Fruit fly (Drosophila melanogaster) whole organism, embryonic: ENCODE data around the gene CG10337.

ENCODE experiments used
- Asciz ChIP-seq: fragments of 200-800 bp; sonication (Bioruptor generic); optimal IDR thresholded peaks from 2 replicates; lab custom pipeline; 2017; ENCODE audit warnings: missing biosample characterization, mild to moderate bottlenecking, missing genetic modification characterization, missing genetic modification reagents
- BtbVII ChIP-seq: fragments of 200-800 bp; sonication (Bioruptor generic); optimal IDR thresholded peaks from 3 replicates; lab custom pipeline; 2017; ENCODE audit warnings: missing biosample characterization, mild to moderate bottlenecking, missing genetic modification characterization
- CG10209 ChIP-seq: fragments of 200-800 bp; sonication (Bioruptor generic); optimal IDR thresholded peaks from 3 replicates; lab custom pipeline; 2017; ENCODE audit warnings: missing biosample characterization, mild to moderate bottlenecking, missing genetic modification characterization, missing genetic modification reagents
- CG10267 ChIP-seq: fragments of 200-800 bp; sonication (Bioruptor generic); optimal IDR thresholded peaks from 2 replicates; lab custom pipeline; 2018; ENCODE audit warnings: missing biosample characterization, mild to moderate bottlenecking, missing genetic modification characterization, moderate library complexity
- CG11093 ChIP-seq: fragments of 200-800 bp; sonication (Bioruptor generic); IDR thresholded peaks from 3 replicates; pipeline ENCODE4 v1.3.6; 2022; ENCODE audit warnings: missing biosample characterization, missing genetic modification characterization
- CG13296 ChIP-seq: fragments of 200-800 bp; sonication (Bioruptor generic); optimal IDR thresholded peaks from 3 replicates; lab custom pipeline; 2018; ENCODE audit warnings: missing biosample characterization, mild to moderate bottlenecking, missing genetic modification characterization
- CG13775 ChIP-seq: fragments of 200-800 bp; sonication (Bioruptor generic); optimal IDR thresholded peaks from 3 replicates; lab custom pipeline; 2017; ENCODE audit warnings: missing biosample characterization, mild to moderate bottlenecking, missing genetic modification characterization
- CG14710 ChIP-seq: fragments of 200-800 bp; sonication (Bioruptor generic); optimal IDR thresholded peaks from 3 replicates; lab custom pipeline; 2019; ENCODE audit warnings: missing biosample characterization, mild to moderate bottlenecking, missing genetic modification characterization, moderate library complexity
- CG15073 ChIP-seq: fragments of 200-800 bp; sonication (Bioruptor generic); optimal IDR thresholded peaks from 2 replicates; lab custom pipeline; 2016; ENCODE audit warnings: missing biosample characterization, missing genetic modification characterization
- CG15696 ChIP-seq: fragments of 200-800 bp; sonication (Bioruptor generic); optimal IDR thresholded peaks from 2 replicates; lab custom pipeline; 2019; ENCODE audit warnings: missing biosample characterization, mild to moderate bottlenecking, missing genetic modification characterization, moderate library complexity
- CG18262 ChIP-seq: fragments of 200-800 bp; optimal IDR thresholded peaks from 3 replicates; lab custom pipeline; 2019; ENCODE audit warnings: missing biosample characterization, mild to moderate bottlenecking, missing genetic modification characterization, moderate library complexity
- CG1832 ChIP-seq: fragments of 200-800 bp; sonication (Bioruptor generic); optimal IDR thresholded peaks from 2 replicates; lab custom pipeline; 2017; ENCODE audit warnings: missing biosample characterization, mild to moderate bottlenecking, missing genetic modification characterization, inconsistent platforms
- CG30020 ChIP-seq: fragments of 200-800 bp; optimal IDR thresholded peaks from 2 replicates; lab custom pipeline; 2019; ENCODE audit warnings: missing biosample characterization, mild to moderate bottlenecking, missing genetic modification characterization, moderate library complexity
- CG31441 ChIP-seq: fragments of 200-800 bp; sonication (Bioruptor generic); IDR thresholded peaks from 2 replicates; pipeline ENCODE4 v1.3.6; 2022; ENCODE audit warnings: missing biosample characterization, missing genetic modification characterization
- CG3163 ChIP-seq: fragments of 200-800 bp; sonication (Bioruptor generic); optimal IDR thresholded peaks from 3 replicates; lab custom pipeline; 2016; ENCODE audit warnings: missing biosample characterization, missing genetic modification characterization
- CG3726 ChIP-seq: fragments of 200-800 bp; sonication (Bioruptor generic); IDR thresholded peaks from 3 replicates; pipeline ENCODE4, ENCODE4 v1.3.6; 2022; ENCODE audit warnings: missing biosample characterization, missing genetic modification characterization
- CG3847 ChIP-seq: fragments of 200-800 bp; sonication (Bioruptor generic); IDR thresholded peaks from 2 replicates; pipeline ENCODE4 v1.3.6; 2022; ENCODE audit warnings: missing biosample characterization, missing genetic modification characterization
- CG7271 ChIP-seq: fragments of 200-800 bp; sonication (Bioruptor generic); optimal IDR thresholded peaks from 2 replicates; lab custom pipeline; 2018; ENCODE audit warnings: missing biosample characterization, mild to moderate bottlenecking, missing genetic modification characterization, moderate library complexity
- CG8290 ChIP-seq, 3 experiments: fragments of 200-800 bp; sonication (Bioruptor generic); optimal IDR thresholded peaks; 2 replicates each; lab custom pipeline; 2016 to 2019; ENCODE audit warnings: missing biosample characterization in 3 of 3, missing genetic modification characterization in 3 of 3, mild to moderate bottlenecking in 2 of 3, moderate library complexity in 1 of 3
- CG9727 ChIP-seq: fragments of 200-800 bp; sonication (Bioruptor generic); optimal IDR thresholded peaks from 3 replicates; lab custom pipeline; 2017; ENCODE audit warnings: missing biosample characterization, mild to moderate bottlenecking, missing genetic modification characterization
- CoRest ChIP-seq: fragments of 200-800 bp; sonication (Bioruptor generic); optimal IDR thresholded peaks from 3 replicates; lab custom pipeline; 2018; ENCODE audit warnings: missing biosample characterization, mild to moderate bottlenecking, missing genetic modification characterization, moderate library complexity
- Doc2 ChIP-seq: fragments of 200-800 bp; sonication (Bioruptor generic); IDR thresholded peaks from 2 replicates; pipeline ENCODE4 v1.3.6; 2022; ENCODE audit warnings: missing biosample characterization, missing genetic modification characterization
- Dref ChIP-seq: fragments of 200-800 bp; sonication (Bioruptor generic); IDR thresholded peaks from 2 replicates; pipeline ENCODE4 v1.3.6; 2022; ENCODE audit warnings: missing biosample characterization, missing genetic modification characterization
- Drgx ChIP-seq: fragments of 200-800 bp; sonication (Bioruptor generic); IDR thresholded peaks from 2 replicates; pipeline ENCODE4 v1.3.6; 2022; ENCODE audit warnings: missing biosample characterization, missing genetic modification characterization
- GATAe ChIP-seq: fragments of 200-800 bp; sonication (Bioruptor generic); conservative IDR thresholded peaks from 2 replicates; pipeline ENCODE4 v1.3.6; 2022; ENCODE audit warnings: missing biosample characterization, missing genetic modification characterization
- HmgZ ChIP-seq: fragments of 200-800 bp; sonication (Bioruptor generic); optimal IDR thresholded peaks from 2 replicates; lab custom pipeline; 2018; ENCODE audit warnings: missing biosample characterization, mild to moderate bottlenecking, missing genetic modification characterization
- Mad ChIP-seq: fragments of 200-800 bp; sonication (Bioruptor generic); optimal IDR thresholded peaks from 2 replicates; lab custom pipeline; 2016; ENCODE audit warnings: missing biosample characterization, missing genetic modification characterization
- Optix ChIP-seq: fragments of 200-800 bp; sonication (Bioruptor generic); IDR thresholded peaks from 3 replicates; pipeline ENCODE4 v1.3.6; 2022; ENCODE audit warnings: missing biosample characterization, missing genetic modification characterization
- Poxn ChIP-seq: fragments of 200-800 bp; sonication (Bioruptor generic); IDR thresholded peaks from 2 replicates; pipeline ENCODE4 v1.3.6; 2022; ENCODE audit warnings: missing biosample characterization, missing genetic modification characterization
- Rfx ChIP-seq: fragments of 200-800 bp; sonication (Bioruptor generic); IDR thresholded peaks from 2 replicates; pipeline ENCODE4 v1.3.6; 2022; ENCODE audit warnings: missing biosample characterization, missing genetic modification characterization
- YL-1 ChIP-seq: fragments of 200-800 bp; sonication (Bioruptor generic); optimal IDR thresholded peaks from 3 replicates; lab custom pipeline; 2017; ENCODE audit warnings: missing biosample characterization, mild to moderate bottlenecking, missing genetic modification characterization
- abd-A ChIP-seq: fragments of 200-800 bp; sonication (Bioruptor generic); optimal IDR thresholded peaks from 3 replicates; lab custom pipeline; 2019; ENCODE audit warnings: missing biosample characterization, mild to moderate bottlenecking, missing genetic modification characterization, moderate library complexity
- ac ChIP-seq: fragments of 200-800 bp; sonication (Bioruptor generic); optimal IDR thresholded peaks from 3 replicates; lab custom pipeline; 2017; ENCODE audit warnings: missing biosample characterization, mild to moderate bottlenecking, missing genetic modification characterization
- ase ChIP-seq: fragments of 200-800 bp; sonication (Bioruptor generic); IDR thresholded peaks from 3 replicates; pipeline ENCODE4 v1.3.6; 2022; ENCODE audit warnings: missing biosample characterization, missing genetic modification characterization
- croc ChIP-seq: fragments of 200-800 bp; sonication (Bioruptor generic); conservative IDR thresholded peaks from 3 replicates; pipeline ENCODE4 v1.3.6; 2022; ENCODE audit warnings: missing biosample characterization, missing genetic modification characterization
- dysf ChIP-seq: fragments of 200-800 bp; sonication (Bioruptor generic); IDR thresholded peaks from 3 replicates; pipeline ENCODE4 v1.3.6; 2022; ENCODE audit warnings: missing biosample characterization, missing genetic modification characterization
- her ChIP-seq: fragments of 200-800 bp; sonication (Bioruptor generic); optimal IDR thresholded peaks from 2 replicates; lab custom pipeline; 2016; ENCODE audit warnings: missing biosample characterization, missing genetic modification characterization
- inv ChIP-seq: fragments of 200-800 bp; sonication (Bioruptor generic); IDR thresholded peaks from 2 replicates; pipeline ENCODE4 v1.3.6; 2022; ENCODE audit warnings: missing biosample characterization, missing genetic modification characterization; ENCODE audit not compliant: partially characterized antibody
- kay ChIP-seq: fragments of 200-800 bp; sonication (Bioruptor generic); optimal IDR thresholded peaks from 2 replicates; lab custom pipeline; 2016; ENCODE audit warnings: missing biosample characterization, missing genetic modification characterization
- klu ChIP-seq: fragments of 200-800 bp; sonication (Bioruptor generic); IDR thresholded peaks from 2 replicates; pipeline ENCODE4 v1.3.6; 2022; ENCODE audit warnings: missing biosample characterization, missing genetic modification characterization
- lbe ChIP-seq: fragments of 200-800 bp; sonication (Bioruptor generic); optimal IDR thresholded peaks from 2 replicates; lab custom pipeline; 2016; ENCODE audit warnings: missing biosample characterization, mild to moderate bottlenecking, missing genetic modification characterization
- lov ChIP-seq, 2 experiments: fragments of 200-800 bp in 1 of 2; fragments of >200 bp in 1 of 2; sonication (Bioruptor generic) in 1 of 2; IDR thresholded peaks in 1 of 2; optimal IDR thresholded peaks in 1 of 2; 2 replicates in 1 of 2; 3 replicates in 1 of 2; pipeline versions ENCODE4 v1.3.6 to Lab custom; 2017 to 2022; ENCODE audit warnings: missing biosample characterization in 1 of 2, missing genetic modification characterization in 1 of 2
- p53 ChIP-seq: fragments of 200-800 bp; sonication (Bioruptor generic); optimal IDR thresholded peaks from 2 replicates; lab custom pipeline; 2016; ENCODE audit warnings: missing biosample characterization, missing genetic modification characterization
- pb ChIP-seq: fragments of 200-800 bp; sonication (Bioruptor generic); optimal IDR thresholded peaks from 3 replicates; lab custom pipeline; 2016; ENCODE audit warnings: missing biosample characterization, missing genetic modification characterization
- ro ChIP-seq: fragments of 200-800 bp; sonication (Bioruptor generic); IDR thresholded peaks from 2 replicates; pipeline ENCODE4 v1.3.6; 2022; ENCODE audit warnings: missing biosample characterization, missing genetic modification characterization
- sim ChIP-seq: fragments of 200-800 bp; sonication (Bioruptor generic); IDR thresholded peaks from 2 replicates; pipeline ENCODE4 v1.3.6; 2022; ENCODE audit warnings: missing biosample characterization, missing genetic modification characterization
- sr ChIP-seq: fragments of 200-800 bp; sonication (Bioruptor generic); IDR thresholded peaks from 3 replicates; pipeline ENCODE4 v1.3.6; 2022; ENCODE audit warnings: missing biosample characterization, missing genetic modification characterization
- vfl ChIP-seq: fragments of 200-800 bp; sonication (Bioruptor generic); optimal IDR thresholded peaks from 2 replicates; lab custom pipeline; 2016; ENCODE audit warnings: missing biosample characterization, missing genetic modification characterization
- wor ChIP-seq: fragments of 200-800 bp; sonication (Bioruptor generic); IDR thresholded peaks from 2 replicates; pipeline ENCODE4 v1.3.6; 2022; ENCODE audit warnings: missing biosample characterization, missing genetic modification characterization
- z ChIP-seq: fragments of 200-800 bp; sonication (Bioruptor generic); IDR thresholded peaks from 3 replicates; pipeline ENCODE4 v1.3.6; 2022; ENCODE audit warnings: missing biosample characterization, missing genetic modification characterization
- zfh2 ChIP-seq: fragments of 200-800 bp; sonication (Bioruptor generic); optimal IDR thresholded peaks from 2 replicates; lab custom pipeline; 2016; ENCODE audit warnings: missing biosample characterization, missing genetic modification characterization

Gene CG10337

DNA sequence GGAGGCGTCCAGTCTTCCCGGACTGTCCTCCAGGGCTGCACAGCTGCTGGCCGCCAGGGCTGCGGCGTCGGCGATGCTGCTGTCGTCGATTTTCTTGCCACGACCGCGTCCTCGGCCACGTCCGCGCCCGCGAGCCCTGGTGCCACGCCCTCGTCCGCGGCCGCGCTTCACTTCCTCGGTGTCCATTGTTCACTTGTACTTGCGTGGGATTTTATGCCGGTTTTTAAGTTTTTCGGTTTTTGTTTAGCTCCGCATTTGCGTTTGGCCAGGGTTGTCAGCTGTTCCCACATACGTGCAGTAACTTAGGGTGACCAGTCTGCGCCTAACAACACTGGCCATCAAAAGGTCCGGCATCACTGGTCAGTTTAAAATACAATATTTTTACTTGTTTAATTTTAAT is 35.4 kb upstream of the CG10337 start, which contains the start of gene Hakai (continued):
- TF ChIP-seq CG15696 (tag; lab: Kevin White, UChicago), result peak; percentile 33
- no peak for TF ChIP-seq lbe (GFP tag; lab: Kevin White, UChicago)
- peak; percentile 46; the same call in 2 of the 3 replicates for TF ChIP-seq croc
- peak; percentile 25 for TF ChIP-seq vfl (GFP tag; lab: Kevin White, UChicago)
- TF ChIP-seq abd-A (tag; lab: Kevin White, UChicago), result no peak
- TF ChIP-seq Asciz (GFP tag; lab: Kevin White, UChicago), result no peak
- peak; percentile 65 for TF ChIP-seq Drgx (GFP tag; lab: Robert Waterston, UW)
- no peak for TF ChIP-seq CG15073 (GFP tag; lab: Kevin White, UChicago)
- TF ChIP-seq CG11093 (GFP tag; lab: Robert Waterston, UW), result peak; percentile 47; the same call in 1 of the 3 replicates
- TF ChIP-seq HmgZ (tag; lab: Kevin White, UChicago), result peak; percentile 57
- TF ChIP-seq CG14710 (tag; lab: Kevin White, UChicago), result peak; percentile 60
- peak; percentile 45 for TF ChIP-seq p53 (GFP tag; lab: Kevin White, UChicago)
- no peak for TF ChIP-seq kay
- TF ChIP-seq dysf (GFP tag; lab: Robert Waterston, UW), result peak; percentile 56; the same call in 2 of the 3 replicates
- peak; percentile 33 for TF ChIP-seq CG30020 (tag; lab: Kevin White, UChicago)
- peak; percentile 42 for TF ChIP-seq CG7271 (tag; lab: Kevin White, UChicago)
- peak; percentile 5 for TF ChIP-seq CG18262
- TF ChIP-seq ase (GFP tag; lab: Robert Waterston, UW), result no peak
- peak; percentile 80 for TF ChIP-seq Rfx (GFP tag; lab: Robert Waterston, UW)
- peak; percentile 36; the same call in 1 of the 2 replicates for TF ChIP-seq Poxn
- TF ChIP-seq CG10209 (GFP tag; lab: Kevin White, UChicago), result peak; percentile 11
- TF ChIP-seq CG10267 (tag; lab: Kevin White, UChicago), result peak; percentile 94
- no peak for TF ChIP-seq Doc2
- peak; percentile 46; the same call in 1 of the 3 replicates for TF ChIP-seq Optix (GFP tag; lab: Robert Waterston, UW)
- no peak for TF ChIP-seq sim
- peak; percentile 65 for TF ChIP-seq CG8290 (GFP tag; optimal IDR thresholded peaks at IDR 0.05; lab: Kevin White, UChicago)
- TF ChIP-seq CG8290 (tag; optimal IDR thresholded peaks at IDR 0.05; lab: Kevin White, UChicago), result peak; percentile 5 to 54
- TF ChIP-seq CG13775 (GFP tag; lab: Kevin White, UChicago), result peak; percentile 71
- no peak for TF ChIP-seq lov (optimal IDR thresholded peaks at IDR 0.05; lab: Kevin White, UChicago)
- TF ChIP-seq lov (GFP tag; IDR thresholded peaks at IDR 0.05; lab: Robert Waterston, UW), result no peak
- peak; percentile 74 for TF ChIP-seq CoRest
- TF ChIP-seq GATAe, result no peak
- TF ChIP-seq inv, result 0 out of 2 replicates have a peak, but pooled peaks have one; percentile 28
- no peak for TF ChIP-seq sr (GFP tag; lab: Robert Waterston, UW)
- peak; percentile 70 for TF ChIP-seq pb (GFP tag; lab: Kevin White, UChicago)
- no peak for TF ChIP-seq z
- TF ChIP-seq her (GFP tag; lab: Kevin White, UChicago), result peak; percentile 58
- no peak for TF ChIP-seq BtbVII
- TF ChIP-seq Dref (GFP tag; lab: Robert Waterston, UW), result peak; percentile 48
- TF ChIP-seq ro (GFP tag; lab: Robert Waterston, UW), result no peak
- TF ChIP-seq CG1832 (GFP tag; lab: Kevin White, UChicago), result peak; percentile 13
- peak; percentile 67 for TF ChIP-seq zfh2 (GFP tag; lab: Kevin White, UChicago)
- TF ChIP-seq CG3726 (GFP tag; lab: Robert Waterston, UW), result no peak
- TF ChIP-seq wor (GFP tag; lab: Robert Waterston, UW), result no peak
- peak; percentile 25; the same call in 1 of the 2 replicates for TF ChIP-seq CG31441 (GFP tag; lab: Robert Waterston, UW)
- TF ChIP-seq CG13296 (GFP tag; lab: Kevin White, UChicago), result peak; percentile 17
- peak; percentile 80 for TF ChIP-seq YL-1 (GFP tag; lab: Kevin White, UChicago)
- TF ChIP-seq CG3847 (GFP tag; lab: Robert Waterston, UW), result peak; percentile 89
- TF ChIP-seq CG3163 (GFP tag; lab: Kevin White, UChicago), result peak; percentile 54
- no peak for TF ChIP-seq ac (GFP tag; lab: Kevin White, UChicago)
- TF ChIP-seq klu (GFP tag; lab: Robert Waterston, UW), result no peak
- peak; percentile 50 for TF ChIP-seq CG9727
- TF ChIP-seq Mad (GFP tag; lab: Kevin White, UChicago), result peak; percentile 49
